Worm (Caenorhabditis elegans): Measurements from ENCODE around the gene H40L08.1.

H40L08.1 gene

DNA sequence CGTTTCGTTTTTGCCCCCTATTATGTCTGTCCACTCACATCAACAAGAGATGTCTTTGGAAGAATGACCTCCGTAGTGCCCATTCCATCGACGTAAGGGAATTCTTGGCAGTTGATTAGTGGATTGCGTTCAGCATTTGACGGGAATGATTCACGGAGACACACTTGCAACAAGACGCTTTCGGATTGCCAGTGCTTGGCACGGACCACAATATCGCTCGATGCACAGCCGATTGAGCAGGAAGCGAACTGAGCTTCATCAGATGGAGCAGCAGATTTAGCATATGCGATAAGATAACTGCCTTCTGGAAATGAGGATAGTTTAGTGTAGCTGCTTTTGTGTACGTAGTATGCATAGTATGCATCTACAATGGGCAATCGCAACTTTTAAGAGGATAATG lies 19.6 kb upstream of the H40L08.1 start:
- TF ChIP-seq elt-3 (tag; optimal IDR thresholded peaks at IDR 0.05) (no peak), ama-1 (optimal IDR thresholded peaks at IDR 0.05) (no peak), jun-1 (tag; optimal IDR thresholded peaks at IDR 0.05) (no peak), elt-2 (tag; optimal IDR thresholded peaks at IDR 0.05) (no peak), lin-15B (tag; optimal IDR thresholded peaks at IDR 0.05) (no peak), nhr-67 (tag; optimal IDR thresholded peaks at IDR 0.05) (no peak), ztf-4 (tag; optimal IDR thresholded peaks at IDR 0.05) (no peak), fkh-10 (GFP tag; optimal IDR thresholded peaks at IDR 0.05) (no peak), nhr-43 (tag; optimal IDR thresholded peaks at IDR 0.05; ENCODE audit: poor library complexity, severe bottlenecking) (no peak), nhr-237 (tag; optimal IDR thresholded peaks at IDR 0.05) (no peak), R02D3.7 (tag; optimal IDR thresholded peaks at IDR 0.05) (no peak), ceh-16 (tag; optimal IDR thresholded peaks at IDR 0.05) (no peak), fos-1 (tag; optimal IDR thresholded peaks at IDR 0.05) (no peak), nhr-76 (tag; optimal IDR thresholded peaks at IDR 0.05) (no peak), snpc-4 (tag; optimal IDR thresholded peaks at IDR 0.05) (no peak), aly-2 (tag; optimal IDR thresholded peaks at IDR 0.05) (no peak), eor-1 (tag; optimal IDR thresholded peaks at IDR 0.05) (no peak)

DNA sequence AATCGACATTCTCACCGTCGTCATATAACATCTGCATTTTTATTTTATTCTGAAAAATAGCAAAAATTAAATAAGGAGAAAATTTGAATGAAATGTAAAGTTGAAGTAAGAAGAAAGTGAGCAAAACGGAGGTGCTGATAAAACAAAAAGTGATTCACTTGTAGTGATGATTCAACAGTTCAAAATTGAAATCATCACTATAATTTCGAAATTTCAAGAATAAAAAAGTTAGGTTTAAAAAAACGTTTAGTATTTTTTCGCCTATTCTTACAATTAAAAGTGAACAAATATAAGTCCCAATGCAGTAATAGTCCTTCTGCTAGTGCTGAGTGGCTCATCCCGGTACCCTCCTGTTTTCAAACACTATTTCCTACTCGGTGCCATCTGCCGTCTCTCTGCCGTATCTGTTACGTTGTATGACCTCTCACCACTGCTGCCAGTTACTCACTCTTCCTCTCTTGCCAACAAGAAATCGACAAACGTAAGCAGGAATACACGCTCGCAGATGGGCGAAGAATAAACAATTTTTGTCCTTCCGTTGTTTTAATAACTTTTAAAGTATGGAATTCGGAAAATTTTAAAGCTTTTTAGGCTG lies 16.6 kb upstream of the H40L08.1 start, which contains the start of gene dhhc-1:
Gene dhhc-1, minus strand, starts transcription at position 51 of the 595 bp plus-strand sequence.
- TF ChIP-seq fos-1 (tag; optimal IDR thresholded peaks at IDR 0.05) (no peak), egl-5 (tag; optimal IDR thresholded peaks at IDR 0.05) (peak; percentile 44), pha-4 (tag; optimal IDR thresholded peaks at IDR 0.05) (peak; percentile 71), pqm-1 (tag; optimal IDR thresholded peaks at IDR 0.05) (no peak), nfya-1 (tag; optimal IDR thresholded peaks at IDR 0.05; ENCODE audit: insufficient read depth) (peak; percentile 68), jun-1 (tag; optimal IDR thresholded peaks at IDR 0.05) (peak; percentile 68), nhr-43 (tag; optimal IDR thresholded peaks at IDR 0.05; ENCODE audit: poor library complexity, severe bottlenecking) (peak; percentile 11), nhr-237 (tag; optimal IDR thresholded peaks at IDR 0.05) (no peak), elt-3 (tag; optimal IDR thresholded peaks at IDR 0.05) (no peak), elt-1 (tag; optimal IDR thresholded peaks at IDR 0.05) (no peak), hmg-11 (tag; optimal IDR thresholded peaks at IDR 0.05) (peak; percentile 87), nhr-67 (tag; optimal IDR thresholded peaks at IDR 0.05) (no peak), elt-2 (tag; optimal IDR thresholded peaks at IDR 0.05) (peak; percentile 48), lin-39 (tag; optimal IDR thresholded peaks at IDR 0.05) (peak; percentile 51), snpc-4 (tag; optimal IDR thresholded peaks at IDR 0.05) (peak; percentile 34), ZK546.5 (tag; optimal IDR thresholded peaks at IDR 0.05) (no peak), ceh-9 (tag; optimal IDR thresholded peaks at IDR 0.05) (no peak)

DNA sequence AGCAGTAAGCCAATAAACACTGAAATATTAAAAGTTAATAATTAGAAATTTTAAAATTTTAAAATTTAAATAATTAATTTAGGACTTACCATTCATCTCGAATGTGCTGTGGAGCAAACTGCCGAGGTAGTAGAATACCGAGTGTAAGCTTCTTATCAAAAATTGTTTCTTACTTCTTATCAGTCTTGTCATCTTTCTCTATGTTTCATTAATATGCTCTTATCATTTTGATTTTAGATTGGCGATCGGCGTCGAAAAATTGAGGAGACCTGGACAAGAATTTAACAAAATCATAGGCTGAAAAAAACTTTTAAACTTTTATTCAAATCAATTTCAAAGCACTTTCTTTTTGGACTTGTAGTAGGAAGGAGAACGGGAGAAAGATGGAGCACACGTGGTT lies 13.9 kb upstream of the H40L08.1 start, which contains the start of gene F09B12.3:
Gene F09B12.3, minus strand, starts transcription at position 192 of the 400 bp plus-strand sequence.
- TF ChIP-seq pqm-1 (tag; optimal IDR thresholded peaks at IDR 0.05): peak; percentile 82
- no peak for TF ChIP-seq fkh-10 (GFP tag; optimal IDR thresholded peaks at IDR 0.05)
- TF ChIP-seq lin-15B (tag; optimal IDR thresholded peaks at IDR 0.05): no peak
- TF ChIP-seq elt-2 (tag; optimal IDR thresholded peaks at IDR 0.05): peak; percentile 84
- no peak for TF ChIP-seq ama-1 (optimal IDR thresholded peaks at IDR 0.05)
- TF ChIP-seq nhr-11 (tag; optimal IDR thresholded peaks at IDR 0.05): no peak
- no peak for TF ChIP-seq tbx-2 (tag; optimal IDR thresholded peaks at IDR 0.05)
- TF ChIP-seq snpc-4 (tag; optimal IDR thresholded peaks at IDR 0.05): no peak
- no peak for TF ChIP-seq mdl-1 (tag; optimal IDR thresholded peaks at IDR 0.05)
- no peak for TF ChIP-seq fos-1 (tag; optimal IDR thresholded peaks at IDR 0.05)
- no peak for TF ChIP-seq aly-2 (tag; optimal IDR thresholded peaks at IDR 0.05)
- TF ChIP-seq pha-4 (tag; optimal IDR thresholded peaks at IDR 0.05): peak; percentile 43
- TF ChIP-seq ceh-82 (tag; optimal IDR thresholded peaks at IDR 0.05): no peak
- TF ChIP-seq ceh-28 (tag; optimal IDR thresholded peaks at IDR 0.05): no peak

DNA sequence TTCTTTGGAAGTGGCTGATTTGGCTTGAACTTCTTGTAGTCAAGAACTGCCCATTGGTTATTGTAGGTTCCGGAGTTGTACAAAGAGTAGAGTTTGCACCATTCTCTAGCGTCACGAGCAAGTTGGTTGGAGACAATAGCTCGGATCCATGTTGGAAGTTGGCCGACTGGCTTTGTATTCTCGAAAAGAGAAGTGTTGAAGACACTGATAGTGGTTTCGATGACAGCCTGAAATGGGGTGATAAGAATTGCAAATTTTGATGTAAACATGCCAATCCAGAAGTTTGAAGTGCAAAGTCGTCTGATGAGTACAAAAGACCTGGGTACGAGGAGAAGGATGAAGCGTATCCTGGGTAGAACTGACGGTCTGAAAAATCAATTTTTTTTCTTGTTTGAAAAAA lies 12.4 kb upstream of the H40L08.1 start:
- TF ChIP-seq snpc-4 (tag; optimal IDR thresholded peaks at IDR 0.05) (no peak), sea-2 (GFP tag; optimal IDR thresholded peaks at IDR 0.05) (no peak), ceh-16 (tag; optimal IDR thresholded peaks at IDR 0.05) (no peak), elt-2 (tag; optimal IDR thresholded peaks at IDR 0.05) (peak; percentile 62)

ce11 chrX:15094973-15095372 lies 11.1 kb upstream of the H40L08.1 start, which contains the start of gene F09B12.7:
TSS of gene F09B12.7 (minus strand) at chrX:15095073.
- TF ChIP-seq egl-27 (tag; optimal IDR thresholded peaks at IDR 0.05) (no peak), pha-4 (tag; optimal IDR thresholded peaks at IDR 0.05) (peak; percentile 59)

Data from whole organism, L3 larva.